Fruit fly (Drosophila melanogaster): ENCODE measurements around the gene CG12535.

CG12535 gene

dm6 chrX:3380981-3381380 is 67.8 kb downstream of the CG12535 start:
- TF ChIP-seq psq (GFP tag; optimal IDR thresholded peaks at IDR 0.05) (no peak), HLH106 (tag; optimal IDR thresholded peaks at IDR 0.05) (peak; percentile 81), Rel (GFP tag; optimal IDR thresholded peaks at IDR 0.05) (peak; percentile 10), Rel (tag; optimal IDR thresholded peaks at IDR 0.05) (peak; percentile 28), lola (GFP tag; optimal IDR thresholded peaks at IDR 0.05) (no peak), Dif (GFP tag; optimal IDR thresholded peaks at IDR 0.05; ENCODE audit: partially characterized antibody) (no peak), dsf (GFP tag; optimal IDR thresholded peaks at IDR 0.05; ENCODE audit: borderline replicate concordance) (no peak), Myc (optimal IDR thresholded peaks at IDR 0.05) (no peak), woc (GFP tag; optimal IDR thresholded peaks at IDR 0.05) (peak; percentile 42), Hnf4 (GFP tag; optimal IDR thresholded peaks at IDR 0.05) (peak; percentile 70), GATAd (GFP tag; optimal IDR thresholded peaks at IDR 0.05) (no peak), br (GFP tag; optimal IDR thresholded peaks at IDR 0.05) (peak; percentile 69), jim (GFP tag; optimal IDR thresholded peaks at IDR 0.05) (no peak), ey (GFP tag; optimal IDR thresholded peaks at IDR 0.05) (peak; percentile 80), OdsH (GFP tag; optimal IDR thresholded peaks at IDR 0.05) (peak; percentile 73), CG32264 (GFP tag; optimal IDR thresholded peaks at IDR 0.05) (peak; percentile 60), Mio (GFP tag; optimal IDR thresholded peaks at IDR 0.05) (no peak), tai (GFP tag; optimal IDR thresholded peaks at IDR 0.05) (peak; percentile 17), N (GFP tag; optimal IDR thresholded peaks at IDR 0.05) (no peak), Vsx2 (GFP tag; optimal IDR thresholded peaks at IDR 0.05; ENCODE audit: partially characterized antibody) (no peak), fru (GFP tag; optimal IDR thresholded peaks at IDR 0.05) (peak; percentile 75), CG9705 (GFP tag; optimal IDR thresholded peaks at IDR 0.05) (peak; percentile 34), foxo (GFP tag; optimal IDR thresholded peaks at IDR 0.05) (peak in 1 of 2 experiments; percentile 78), usp (GFP tag; optimal IDR thresholded peaks at IDR 0.05) (no peak), rgr (GFP tag; optimal IDR thresholded peaks at IDR 0.05) (peak; percentile 75), sage (GFP tag; optimal IDR thresholded peaks at IDR 0.05) (no peak), brk (GFP tag; optimal IDR thresholded peaks at IDR 0.05) (no peak), CrebA (GFP tag; optimal IDR thresholded peaks at IDR 0.05; ENCODE audit: borderline replicate concordance) (no peak), sv (GFP tag; optimal IDR thresholded peaks at IDR 0.05) (no peak), Jra (GFP tag; optimal IDR thresholded peaks at IDR 0.05) (no peak), pan (optimal IDR thresholded peaks at IDR 0.05) (no peak), Abd-B (GFP tag; optimal IDR thresholded peaks at IDR 0.05) (no peak), dl (GFP tag; optimal IDR thresholded peaks at IDR 0.05; ENCODE audit: insufficient read depth in 1 of 2, partially characterized antibody in 2 of 2) (no peak), dmrt93B (GFP tag; optimal IDR thresholded peaks at IDR 0.05) (peak; percentile 56), h (GFP tag; optimal IDR thresholded peaks at IDR 0.05) (peak; percentile 80), Hr83 (GFP tag; optimal IDR thresholded peaks at IDR 0.05; ENCODE audit: poor library complexity, severe bottlenecking) (no peak), Sp1 (GFP tag; optimal IDR thresholded peaks at IDR 0.05) (peak; percentile 69), Dfd (GFP tag; optimal IDR thresholded peaks at IDR 0.05) (no peak), Hr78 (GFP tag; optimal IDR thresholded peaks at IDR 0.05) (no peak)

- TF ChIP-seq brk (GFP tag; optimal IDR thresholded peaks at IDR 0.05) (no peak), rgr (GFP tag; optimal IDR thresholded peaks at IDR 0.05) (no peak), Rel (GFP tag; optimal IDR thresholded peaks at IDR 0.05) (no peak), Rel (tag; optimal IDR thresholded peaks at IDR 0.05) (no peak), Myc (optimal IDR thresholded peaks at IDR 0.05) (no peak), foxo (GFP tag; optimal IDR thresholded peaks at IDR 0.05) (peak in 1 of 2 experiments; percentile 30), usp (GFP tag; optimal IDR thresholded peaks at IDR 0.05) (no peak), sv (GFP tag; optimal IDR thresholded peaks at IDR 0.05) (no peak), psq (GFP tag; optimal IDR thresholded peaks at IDR 0.05) (no peak), lola (GFP tag; optimal IDR thresholded peaks at IDR 0.05) (no peak), ey (GFP tag; optimal IDR thresholded peaks at IDR 0.05) (peak; percentile 5), pan (optimal IDR thresholded peaks at IDR 0.05) (no peak), HLH106 (tag; optimal IDR thresholded peaks at IDR 0.05) (peak; percentile 1), GATAd (GFP tag; optimal IDR thresholded peaks at IDR 0.05) (no peak)
Observed at dm6 chrX:3380198-3380597, 68.5 kb downstream of the CG12535 start.
